Fruit fly (Drosophila melanogaster): ENCODE results near the gene FarO.

DNA sequence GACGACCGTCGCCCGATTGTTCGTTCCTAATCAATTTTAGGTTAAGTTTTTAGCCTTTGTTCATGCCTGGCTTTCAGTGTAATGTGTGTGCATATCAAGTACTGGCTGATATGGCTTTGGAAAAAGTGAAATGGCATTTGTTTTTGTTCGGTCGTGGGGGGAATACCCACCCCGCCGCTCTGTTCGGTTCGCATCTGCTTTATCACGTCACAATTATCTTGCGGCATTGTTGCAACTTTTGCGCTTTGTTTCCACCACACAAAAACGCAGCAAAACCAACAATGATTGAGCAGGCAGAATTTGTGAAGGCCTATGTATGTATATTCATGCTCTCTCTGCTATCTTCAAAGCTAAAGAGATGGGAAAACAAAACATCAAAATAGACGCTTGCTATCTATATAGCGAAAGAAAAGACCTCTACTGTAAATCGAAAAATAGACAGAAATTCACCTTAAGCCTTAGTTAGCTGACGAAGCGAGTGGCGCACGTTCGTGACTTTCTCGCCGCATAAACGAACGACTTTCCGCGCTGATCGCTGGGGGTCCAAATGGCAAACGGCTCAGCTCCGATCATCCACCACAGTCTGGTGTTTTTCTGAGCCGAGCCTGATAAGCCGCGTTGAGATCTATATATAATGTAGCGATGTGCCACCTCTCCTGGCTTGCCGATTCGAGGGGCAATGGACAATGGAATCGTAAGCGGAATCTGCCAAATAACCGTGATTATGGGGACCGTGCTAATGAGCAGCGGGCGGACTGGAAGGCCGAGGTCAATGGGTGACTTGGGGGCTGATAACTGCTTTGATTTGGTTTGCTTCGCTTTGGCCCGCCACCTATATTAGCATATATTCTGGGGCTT is 6.0 kb downstream of the FarO start:
- TF ChIP-seq Vsx2 (GFP tag; optimal IDR thresholded peaks at IDR 0.05; ENCODE audit: partially characterized antibody), result no peak
- no peak for TF ChIP-seq lola (GFP tag; optimal IDR thresholded peaks at IDR 0.05)
- TF ChIP-seq sage (GFP tag; optimal IDR thresholded peaks at IDR 0.05), result no peak
- TF ChIP-seq Dif (GFP tag; optimal IDR thresholded peaks at IDR 0.05; ENCODE audit: partially characterized antibody), result no peak
- TF ChIP-seq usp (GFP tag; optimal IDR thresholded peaks at IDR 0.05), result no peak
- TF ChIP-seq h (GFP tag; optimal IDR thresholded peaks at IDR 0.05), result peak; percentile 33
- no peak for TF ChIP-seq ey (GFP tag; optimal IDR thresholded peaks at IDR 0.05)
- TF ChIP-seq Hr83 (GFP tag; optimal IDR thresholded peaks at IDR 0.05; ENCODE audit: poor library complexity, severe bottlenecking), result no peak
- no peak for TF ChIP-seq dmrt93B (GFP tag; optimal IDR thresholded peaks at IDR 0.05)
- no peak for TF ChIP-seq Mio (GFP tag; optimal IDR thresholded peaks at IDR 0.05)
- TF ChIP-seq Abd-B (GFP tag; optimal IDR thresholded peaks at IDR 0.05), result no peak
- no peak for TF ChIP-seq psq (GFP tag; optimal IDR thresholded peaks at IDR 0.05)

Measured in whole organism, wandering third instar larva.